Worm (Caenorhabditis elegans): Measurements from ENCODE around the gene F14D7.8.

DNA sequence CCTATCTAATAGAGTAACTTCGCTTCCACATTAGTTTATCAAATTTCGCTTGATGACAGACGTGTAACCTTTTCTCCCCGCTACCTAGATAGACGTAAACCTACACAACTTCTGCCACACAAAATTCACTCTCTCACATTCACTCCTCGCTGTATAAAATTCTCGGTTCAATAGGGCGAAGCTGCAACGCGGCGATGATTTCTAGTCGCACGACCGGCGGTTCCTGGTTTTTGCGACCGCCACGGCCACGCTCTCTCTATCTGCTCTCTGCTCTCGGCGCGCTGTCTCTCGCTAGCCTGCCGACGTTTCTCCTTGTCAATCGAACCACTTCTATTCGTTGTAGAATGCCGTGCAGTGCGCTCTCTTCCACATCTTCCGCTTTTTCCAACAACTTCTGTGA is 38.4 kb upstream of the F14D7.8 start:
- TF ChIP-seq ama-1 (optimal IDR thresholded peaks at IDR 0.05) (no peak), sea-1 (GFP tag; conservative IDR thresholded peaks at IDR 0.05) (0 out of 2 replicates have a peak, but pooled peaks have one; percentile 21), ets-7 (tag; optimal IDR thresholded peaks at IDR 0.05) (no peak), hmbx-1 (tag; optimal IDR thresholded peaks at IDR 0.05) (no peak), F13C5.2 (tag; optimal IDR thresholded peaks at IDR 0.05) (peak; percentile 7), flt-1 (GFP tag; IDR thresholded peaks at IDR 0.05) (no peak), tbx-11 (GFP tag; IDR thresholded peaks at IDR 0.05) (no peak), B0310.2 (tag; optimal IDR thresholded peaks at IDR 0.05) (no peak), ceh-13 (GFP tag; optimal IDR thresholded peaks at IDR 0.05) (no peak), ceh-36 (tag; optimal IDR thresholded peaks at IDR 0.05) (no peak), aly-1 (tag; optimal IDR thresholded peaks at IDR 0.05) (no peak), hnd-1 (tag; optimal IDR thresholded peaks at IDR 0.05) (no peak), tra-4 (tag; optimal IDR thresholded peaks at IDR 0.05) (no peak)
